Worm (Caenorhabditis elegans) whole organism, midembryonic: Measurements from ENCODE around the gene parn-1.

Source experiments
- T22C8.4 ChIP-seq: fragments of 200-800 bp; sonication (Bioruptor generic); IDR thresholded peaks from 2 replicates; pipeline ENCODE4 v1.3.6; 2022; ENCODE audit warnings: missing genetic modification characterization, missing compliant biosample characterization
- cog-1 ChIP-seq: sonication (generic microtip); optimal IDR thresholded peaks from 2 replicates; lab custom pipeline; 2016; ENCODE audit warnings: missing genetic modification characterization, missing compliant biosample characterization
- flt-1 ChIP-seq: fragments of 200-800 bp; sonication (Bioruptor generic); IDR thresholded peaks from 2 replicates; pipeline ENCODE4 v1.3.6; 2022; ENCODE audit warnings: missing genetic modification characterization, missing compliant biosample characterization
- klf-2 ChIP-seq: fragments of 200-800 bp; sonication (Bioruptor generic); conservative IDR thresholded peaks from 2 replicates; pipeline ENCODE4 v1.3.6; 2022; ENCODE audit warnings: missing genetic modification reagents, missing genetic modification characterization, missing compliant biosample characterization
- med-1 ChIP-seq: sonication (generic microtip); optimal IDR thresholded peaks from 2 replicates; lab custom pipeline; 2017; ENCODE audit warnings: missing genetic modification characterization, mild to moderate bottlenecking, missing compliant biosample characterization, antibody characterized with exemption, missing genetic modification reagents; ENCODE audit not compliant: insufficient read depth
- ref-1 ChIP-seq: fragments of 200-800 bp; sonication (Bioruptor generic); conservative IDR thresholded peaks from 2 replicates; pipeline ENCODE4 v1.3.6; 2022; ENCODE audit warnings: missing genetic modification reagents, missing genetic modification characterization, missing compliant biosample characterization
- tab-1 ChIP-seq: fragments of 200-800 bp; sonication (Bioruptor generic); IDR thresholded peaks from 2 replicates; pipeline ENCODE4 v1.3.6; 2022; ENCODE audit warnings: missing genetic modification characterization, missing compliant biosample characterization
- ztf-23 ChIP-seq: fragments of 200-800 bp; sonication (Bioruptor generic); IDR thresholded peaks from 2 replicates; pipeline ENCODE4 v1.3.6; 2022; ENCODE audit warnings: missing genetic modification reagents, missing genetic modification characterization, missing compliant biosample characterization
- ztf-29 ChIP-seq: fragments of 200-800 bp; sonication (Bioruptor generic); IDR thresholded peaks from 2 replicates; pipeline ENCODE4 v1.3.6; 2022; ENCODE audit warnings: missing genetic modification reagents, missing genetic modification characterization, missing compliant biosample characterization

DNA sequence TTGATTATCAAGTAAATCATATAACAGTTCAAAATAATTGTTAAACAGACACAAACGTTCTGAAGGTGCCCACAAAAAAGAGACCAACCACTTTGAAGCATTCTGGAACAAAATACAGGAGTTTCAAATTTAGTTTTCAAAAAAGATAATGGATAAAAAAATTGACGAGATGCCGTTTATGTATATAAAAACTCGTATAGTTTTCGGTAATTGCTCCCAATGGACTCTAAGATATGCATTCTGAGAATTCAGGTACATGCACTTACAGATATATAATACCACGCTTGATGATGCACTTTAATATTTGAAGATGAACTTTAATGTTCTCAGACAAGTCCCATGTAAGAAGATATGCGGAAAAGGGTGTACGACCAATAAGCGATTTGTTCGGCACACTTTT lies 23.6 kb upstream of the parn-1 start, which contains the start of gene str-181:
- no peak for TF ChIP-seq T22C8.4 (GFP tag; lab: Robert Waterston, UW)
- TF ChIP-seq flt-1 = no peak
- no peak for TF ChIP-seq klf-2 (GFP tag; lab: Robert Waterston, UW)
- TF ChIP-seq med-1 (GFP tag; lab: Kevin White, UChicago) = no peak
- no peak for TF ChIP-seq ztf-29
- no peak for TF ChIP-seq ref-1 (GFP tag; lab: Robert Waterston, UW)
- TF ChIP-seq tab-1 (GFP tag; lab: Robert Waterston, UW) = no peak
- TF ChIP-seq ztf-23 (GFP tag; lab: Robert Waterston, UW) = no peak
- no peak for TF ChIP-seq cog-1 (tag; lab: Kevin White, UChicago)
